Worm (Caenorhabditis elegans): Measurements from ENCODE around the gene F46F5.16.

DNA sequence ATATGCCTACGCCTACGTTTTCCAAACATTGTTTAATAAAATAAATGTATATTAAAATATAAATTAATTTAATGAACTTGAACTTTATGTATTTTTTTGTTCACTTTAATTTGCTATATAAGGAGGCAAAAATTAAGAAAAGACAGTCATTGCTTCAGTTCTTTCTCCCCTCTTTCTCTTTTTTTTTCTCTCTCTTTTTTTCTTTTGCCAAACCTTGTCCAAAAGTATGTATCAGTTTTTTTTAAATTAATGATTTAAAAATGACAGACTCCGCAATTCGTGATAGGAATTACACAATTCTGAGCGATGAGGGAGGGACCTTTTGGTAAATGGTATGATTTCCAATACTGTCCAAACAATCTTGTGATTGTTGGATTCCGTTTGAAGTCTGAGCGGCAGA, 16.0 kb downstream of the F46F5.16 start, which contains the start of gene F46F5.13:
- TF ChIP-seq let-526 (GFP tag; IDR thresholded peaks at IDR 0.05) (no peak), ceh-91 (GFP tag; IDR thresholded peaks at IDR 0.05) (no peak), akir-1 (GFP tag; optimal IDR thresholded peaks at IDR 0.05) (no peak), snpc-1.3 (tag; optimal IDR thresholded peaks at IDR 0.05; ENCODE audit: insufficient read depth) (no peak), snpc-1.1 (tag; optimal IDR thresholded peaks at IDR 0.05; ENCODE audit: insufficient read depth) (no peak), F57A8.1 (GFP tag; optimal IDR thresholded peaks at IDR 0.05) (no peak), ama-1 (optimal IDR thresholded peaks at IDR 0.05) (no peak), ama-1 (GFP tag; optimal IDR thresholded peaks at IDR 0.05) (no peak), snpc-4 (GFP tag; optimal IDR thresholded peaks at IDR 0.05) (no peak), snpc-4 (tag; optimal IDR thresholded peaks at IDR 0.05) (no peak)
